Fruit fly (Drosophila melanogaster) whole organism, embryonic: Measurements from ENCODE around the gene wls.

Source experiments
- Ada2b ChIP-seq: fragments of 200-800 bp; sonication (Bioruptor generic); IDR thresholded peaks from 2 replicates; pipeline ENCODE4 v1.3.6; 2022; ENCODE audit warnings: missing biosample characterization, missing genetic modification characterization
- BEAF-32 ChIP-seq: fragments of 200-800 bp; sonication (Bioruptor generic); optimal IDR thresholded peaks from 3 replicates; lab custom pipeline; 2017; ENCODE audit warnings: missing biosample characterization, missing genetic modification characterization, mild to moderate bottlenecking, moderate library complexity, missing genetic modification reagents
- CG10147 ChIP-seq: fragments of 200-800 bp; sonication (Bioruptor generic); optimal IDR thresholded peaks from 2 replicates; lab custom pipeline; 2019; ENCODE audit warnings: missing biosample characterization, mild to moderate bottlenecking, missing genetic modification characterization, moderate library complexity
- CG10543 ChIP-seq: fragments of 200-800 bp; sonication (Bioruptor generic); optimal IDR thresholded peaks from 3 replicates; lab custom pipeline; 2017; ENCODE audit warnings: missing biosample characterization, mild to moderate bottlenecking, missing genetic modification characterization, moderate library complexity
- CG12104 ChIP-seq: fragments of 200-800 bp; sonication (Bioruptor generic); optimal IDR thresholded peaks from 3 replicates; lab custom pipeline; 2016; ENCODE audit warnings: missing biosample characterization, missing genetic modification characterization
- CG13775 ChIP-seq: fragments of 200-800 bp; sonication (Bioruptor generic); optimal IDR thresholded peaks from 3 replicates; lab custom pipeline; 2017; ENCODE audit warnings: missing biosample characterization, mild to moderate bottlenecking, missing genetic modification characterization
- CG15696 ChIP-seq: fragments of 200-800 bp; sonication (Bioruptor generic); optimal IDR thresholded peaks from 2 replicates; lab custom pipeline; 2019; ENCODE audit warnings: missing biosample characterization, mild to moderate bottlenecking, missing genetic modification characterization, moderate library complexity
- CG2875 ChIP-seq: fragments of 200-800 bp; sonication (Bioruptor generic); optimal IDR thresholded peaks from 2 replicates; lab custom pipeline; 2017; ENCODE audit warnings: missing biosample characterization, mild to moderate bottlenecking, missing genetic modification characterization, missing genetic modification reagents
- CG4617 ChIP-seq: fragments of 200-800 bp; sonication (Bioruptor generic); optimal IDR thresholded peaks from 3 replicates; lab custom pipeline; 2016; ENCODE audit warnings: missing biosample characterization, missing genetic modification characterization, borderline replicate concordance
- CG4730 ChIP-seq: fragments of 200-800 bp; sonication (Bioruptor generic); IDR thresholded peaks from 2 replicates; pipeline ENCODE4 v1.3.6; 2022; ENCODE audit warnings: missing biosample characterization, missing genetic modification characterization
- CG9609 ChIP-seq: fragments of 200-800 bp; sonication (Bioruptor generic); optimal IDR thresholded peaks from 3 replicates; lab custom pipeline; 2016; ENCODE audit warnings: missing biosample characterization, missing genetic modification characterization
- CrebB ChIP-seq: fragments of 200-800 bp; sonication (Bioruptor generic); optimal IDR thresholded peaks from 3 replicates; lab custom pipeline; 2018; ENCODE audit warnings: missing biosample characterization, mild to moderate bottlenecking, missing genetic modification characterization
- Dek ChIP-seq: fragments of 200-800 bp; sonication (Bioruptor generic); optimal IDR thresholded peaks from 3 replicates; lab custom pipeline; 2019; ENCODE audit warnings: missing biosample characterization, mild to moderate bottlenecking, missing genetic modification characterization, moderate library complexity
- Dp ChIP-seq: fragments of 200-800 bp; sonication (Bioruptor generic); optimal IDR thresholded peaks from 2 replicates; lab custom pipeline; 2018; ENCODE audit warnings: missing biosample characterization, mild to moderate bottlenecking, missing genetic modification characterization, moderate library complexity
- Dref ChIP-seq: fragments of 200-800 bp; sonication (Bioruptor generic); IDR thresholded peaks from 2 replicates; pipeline ENCODE4 v1.3.6; 2022; ENCODE audit warnings: missing biosample characterization, missing genetic modification characterization
- E2f1 ChIP-seq: fragments of 200-800 bp; sonication (Bioruptor generic); IDR thresholded peaks from 2 replicates; pipeline ENCODE4 v1.3.6; 2022; ENCODE audit warnings: missing biosample characterization, missing genetic modification characterization
- Eip74EF ChIP-seq, 2 experiments: fragments of 200-800 bp in 1 of 2; fragments of >200 bp in 1 of 2; sonication (Bioruptor generic) in 1 of 2; optimal IDR thresholded peaks; 2 replicates each; lab custom pipeline; 2017 to 2019; ENCODE audit warnings: missing biosample characterization in 2 of 2, missing genetic modification characterization in 2 of 2, mild to moderate bottlenecking in 1 of 2, moderate library complexity in 1 of 2
- Ets65A ChIP-seq: fragments of 200-800 bp; sonication (Bioruptor generic); peaks from one replicate; lab custom pipeline; 2016; ENCODE audit warnings: missing biosample characterization, missing genetic modification characterization
- Ets97D ChIP-seq: fragments of 200-800 bp; sonication (Bioruptor generic); optimal IDR thresholded peaks from 3 replicates; lab custom pipeline; 2016; ENCODE audit warnings: missing biosample characterization, missing genetic modification characterization
- Fer3 ChIP-seq: fragments of 200-800 bp; sonication (Bioruptor generic); optimal IDR thresholded peaks from 2 replicates; lab custom pipeline; 2018; ENCODE audit warnings: missing biosample characterization, mild to moderate bottlenecking, missing genetic modification characterization, moderate library complexity
- HLHmδ ChIP-seq: fragments of 200-800 bp; sonication (Bioruptor generic); optimal IDR thresholded peaks from 2 replicates; lab custom pipeline; 2018; ENCODE audit warnings: missing biosample characterization, mild to moderate bottlenecking, missing genetic modification characterization, moderate library complexity
- Hmx ChIP-seq: fragments of 200-800 bp; sonication (Bioruptor generic); optimal IDR thresholded peaks from 2 replicates; lab custom pipeline; 2016; ENCODE audit warnings: missing biosample characterization, missing genetic modification characterization
- Jarid2 ChIP-seq: fragments of 200-800 bp; sonication (Bioruptor generic); optimal IDR thresholded peaks from 3 replicates; lab custom pipeline; 2017; ENCODE audit warnings: mild to moderate bottlenecking, missing biosample characterization, missing genetic modification reagents, missing genetic modification characterization
- NfI ChIP-seq: fragments of 200-800 bp; sonication (Bioruptor generic); optimal IDR thresholded peaks from 3 replicates; lab custom pipeline; 2018; ENCODE audit warnings: missing biosample characterization, mild to moderate bottlenecking, missing genetic modification characterization, moderate library complexity
- Trl ChIP-seq, 3 experiments: fragments of >200 bp in 2 of 3; fragments of 200-800 bp in 1 of 3; sonication (Bioruptor generic) in 1 of 3; optimal IDR thresholded peaks; 2 replicates in 1 of 3; 3 replicates in 2 of 3; lab custom pipeline; 2016 to 2017; ENCODE audit warnings: missing biosample characterization in 1 of 3, missing genetic modification characterization in 1 of 3
- bcd ChIP-seq: fragments of 200-800 bp; sonication (Bioruptor generic); optimal IDR thresholded peaks from 2 replicates; lab custom pipeline; 2017; ENCODE audit warnings: missing biosample characterization, mild to moderate bottlenecking, missing genetic modification characterization
- bigmax ChIP-seq: fragments of 200-800 bp; sonication (Bioruptor generic); optimal IDR thresholded peaks from 2 replicates; lab custom pipeline; 2018; ENCODE audit warnings: missing biosample characterization, mild to moderate bottlenecking, missing genetic modification characterization
- cad ChIP-seq: fragments of >200 bp; optimal IDR thresholded peaks from 2 replicates; lab custom pipeline; 2017; ENCODE audit warnings: missing biosample characterization, missing genetic modification characterization
- cato ChIP-seq: fragments of 200-800 bp; sonication (Bioruptor generic); optimal IDR thresholded peaks from 2 replicates; lab custom pipeline; 2016; ENCODE audit warnings: missing biosample characterization, missing genetic modification characterization, borderline replicate concordance
- en ChIP-seq: fragments of 200-800 bp; sonication (Bioruptor generic); optimal IDR thresholded peaks from 2 replicates; lab custom pipeline; 2016; ENCODE audit warnings: missing biosample characterization, missing genetic modification characterization
- fd64A ChIP-seq: fragments of 200-800 bp; sonication (Bioruptor generic); optimal IDR thresholded peaks from 3 replicates; lab custom pipeline; 2018; ENCODE audit warnings: missing biosample characterization, mild to moderate bottlenecking, missing genetic modification characterization
- gem ChIP-seq: fragments of 200-800 bp; sonication (Bioruptor generic); optimal IDR thresholded peaks from 2 replicates; lab custom pipeline; 2019; ENCODE audit warnings: missing biosample characterization, mild to moderate bottlenecking, missing genetic modification characterization, moderate library complexity
- grau ChIP-seq: fragments of 200-800 bp; optimal IDR thresholded peaks from 3 replicates; lab custom pipeline; 2019; ENCODE audit warnings: missing biosample characterization, mild to moderate bottlenecking, missing genetic modification characterization, moderate library complexity
- grn ChIP-seq: fragments of 200-800 bp; sonication (Bioruptor generic); optimal IDR thresholded peaks from 3 replicates; lab custom pipeline; 2017; ENCODE audit warnings: missing biosample characterization, missing genetic modification characterization
- hbn ChIP-seq: fragments of 200-800 bp; sonication (Bioruptor generic); IDR thresholded peaks from 2 replicates; pipeline ENCODE4 v1.3.6; 2022; ENCODE audit warnings: missing biosample characterization, missing genetic modification characterization; ENCODE audit not compliant: partially characterized antibody
- ken ChIP-seq: fragments of 200-800 bp; sonication (Bioruptor generic); IDR thresholded peaks from 3 replicates; pipeline ENCODE4 v1.3.6; 2022; ENCODE audit warnings: missing biosample characterization, missing genetic modification characterization
- lilli ChIP-seq: fragments of 200-800 bp; sonication (Bioruptor generic); optimal IDR thresholded peaks from 3 replicates; lab custom pipeline; 2016; ENCODE audit warnings: missing biosample characterization, missing genetic modification characterization
- maf-S ChIP-seq: fragments of 200-800 bp; sonication (Bioruptor generic); optimal IDR thresholded peaks from 2 replicates; lab custom pipeline; 2016; ENCODE audit warnings: missing biosample characterization, missing genetic modification characterization
- onecut ChIP-seq: fragments of 200-800 bp; sonication (Bioruptor generic); IDR thresholded peaks from 2 replicates; pipeline ENCODE4 v1.3.6; 2022; ENCODE audit warnings: missing biosample characterization, missing genetic modification characterization
- prd ChIP-seq, 3 experiments: fragments of >200 bp in 2 of 3; fragments of 200-800 bp in 1 of 3; sonication (Bioruptor generic) in 1 of 3; optimal IDR thresholded peaks in 2 of 3; IDR thresholded peaks in 1 of 3; 2 replicates in 2 of 3; 3 replicates in 1 of 3; pipeline versions ENCODE4 v1.3.6 to Lab custom; 2017 to 2022; ENCODE audit warnings: missing biosample characterization in 1 of 3, missing genetic modification characterization in 1 of 3
- run ChIP-seq: fragments of 200-800 bp; sonication (Bioruptor generic); optimal IDR thresholded peaks from 3 replicates; lab custom pipeline; 2018; ENCODE audit warnings: missing biosample characterization, mild to moderate bottlenecking, missing genetic modification characterization
- scrt ChIP-seq: fragments of 200-800 bp; sonication (Bioruptor generic); optimal IDR thresholded peaks from 2 replicates; lab custom pipeline; 2018; ENCODE audit warnings: missing biosample characterization, mild to moderate bottlenecking, missing genetic modification characterization, moderate library complexity
- slou ChIP-seq: fragments of 200-800 bp; sonication (Bioruptor generic); optimal IDR thresholded peaks from 3 replicates; lab custom pipeline; 2016; ENCODE audit warnings: missing biosample characterization, missing genetic modification characterization
- so ChIP-seq: fragments of 200-800 bp; sonication (Bioruptor generic); IDR thresholded peaks from 3 replicates; pipeline ENCODE4 v1.3.6; 2022; ENCODE audit warnings: missing biosample characterization, missing genetic modification characterization
- tll ChIP-seq, 2 experiments: fragments of 200-800 bp in 1 of 2; fragments of >200 bp in 1 of 2; sonication (Bioruptor generic) in 1 of 2; optimal IDR thresholded peaks; 2 replicates each; lab custom pipeline; 2017 to 2019; ENCODE audit warnings: missing biosample characterization in 2 of 2, missing genetic modification characterization in 2 of 2, mild to moderate bottlenecking in 1 of 2, moderate library complexity in 1 of 2
- tup ChIP-seq: fragments of 200-800 bp; sonication (Bioruptor generic); optimal IDR thresholded peaks from 2 replicates; lab custom pipeline; 2016; ENCODE audit warnings: missing biosample characterization, mild to moderate bottlenecking, missing genetic modification characterization, moderate library complexity
- usp ChIP-seq: fragments of >200 bp; optimal IDR thresholded peaks from 2 replicates; lab custom pipeline; 2017; ENCODE audit warnings: missing biosample characterization, missing genetic modification characterization
- wor ChIP-seq: fragments of 200-800 bp; sonication (Bioruptor generic); IDR thresholded peaks from 2 replicates; pipeline ENCODE4 v1.3.6; 2022; ENCODE audit warnings: missing biosample characterization, missing genetic modification characterization

wls gene

dm6 chr3L:11197291-11198021 is 28.0 kb upstream of the wls start, which contains the start of gene GlcAT-P (continued):
- TF ChIP-seq Trl (optimal IDR thresholded peaks at IDR 0.05; lab: Kevin White, UChicago), result peak in 1 of 2 experiments; percentile 51
- TF ChIP-seq Trl (GFP tag; optimal IDR thresholded peaks at IDR 0.05; lab: Kevin White, UChicago), result no peak
- TF ChIP-seq HLHmδ, result no peak
- TF ChIP-seq gem, result peak; percentile 91
- TF ChIP-seq run (tag; lab: Kevin White, UChicago), result peak; percentile 57
- peak; percentile 73 for TF ChIP-seq Dek (tag; lab: Kevin White, UChicago)
- TF ChIP-seq usp (GFP tag; lab: Kevin White, UChicago), result no peak
- peak; percentile 51 for TF ChIP-seq CG12104 (GFP tag; lab: Kevin White, UChicago)
- no peak for TF ChIP-seq maf-S
- no peak for TF ChIP-seq hbn (GFP tag; lab: Robert Waterston, UW)
- peak; percentile 11 for TF ChIP-seq slou (GFP tag; lab: Kevin White, UChicago)
- no peak for TF ChIP-seq tup (GFP tag; lab: Kevin White, UChicago)
- no peak for TF ChIP-seq Dref (GFP tag; lab: Robert Waterston, UW)
- peak; percentile 74 for TF ChIP-seq Jarid2 (GFP tag; lab: Kevin White, UChicago)
- TF ChIP-seq BEAF-32, result no peak
- peak; percentile 27 for TF ChIP-seq lilli (GFP tag; lab: Kevin White, UChicago)
- peak in 1 of 2 experiments; percentile 59 for TF ChIP-seq Eip74EF (GFP tag; optimal IDR thresholded peaks at IDR 0.05; lab: Kevin White, UChicago)
- TF ChIP-seq CG2875, result no peak
- TF ChIP-seq fd64A (GFP tag; lab: Kevin White, UChicago), result no peak
- peak; percentile 19; the same call in 1 of the 2 replicates for TF ChIP-seq wor
- TF ChIP-seq cato (GFP tag; lab: Kevin White, UChicago), result no peak
- TF ChIP-seq bcd, result peak; percentile 62
- TF ChIP-seq Dp (GFP tag; lab: Kevin White, UChicago), result no peak
- no peak for TF ChIP-seq grn
- TF ChIP-seq en (GFP tag; lab: Kevin White, UChicago), result no peak
- TF ChIP-seq CG10543 (GFP tag; lab: Kevin White, UChicago), result peak; percentile 55
- no peak for TF ChIP-seq CG4617 (GFP tag; lab: Kevin White, UChicago)
- TF ChIP-seq ken (GFP tag; lab: Robert Waterston, UW), result no peak
- no peak for TF ChIP-seq cad (GFP tag; lab: Kevin White, UChicago)
- peak; percentile 59 for TF ChIP-seq CG15696 (tag; lab: Kevin White, UChicago)
- 0 out of 3 replicates have a peak, but pooled peaks have one; percentile 41 for TF ChIP-seq so
- TF ChIP-seq tll (GFP tag; optimal IDR thresholded peaks at IDR 0.05; lab: Kevin White, UChicago), result no peak
- no peak for TF ChIP-seq onecut (GFP tag; lab: Robert Waterston, UW)
- no peak for TF ChIP-seq bigmax (GFP tag; lab: Kevin White, UChicago)
- peak; percentile 74 for TF ChIP-seq E2f1 (GFP tag; lab: Robert Waterston, UW)
- no peak for TF ChIP-seq Hmx (GFP tag; lab: Kevin White, UChicago)
- peak; percentile 89 for TF ChIP-seq grau
- TF ChIP-seq CrebB, result no peak
- TF ChIP-seq Ets65A (GFP tag; lab: Kevin White, UChicago), result no peak
- peak; percentile 64 for TF ChIP-seq CG13775 (GFP tag; lab: Kevin White, UChicago)
- peak; percentile 47 for TF ChIP-seq NfI (GFP tag; lab: Kevin White, UChicago)
- peak; percentile 29 for TF ChIP-seq scrt (GFP tag; lab: Kevin White, UChicago)
- no peak for TF ChIP-seq Ets97D (GFP tag; lab: Kevin White, UChicago)
- TF ChIP-seq prd (optimal IDR thresholded peaks at IDR 0.05; lab: Kevin White, UChicago), result no peak
- peak; percentile 63 for TF ChIP-seq prd (GFP tag; IDR thresholded peaks at IDR 0.05; lab: Robert Waterston, UW)
- TF ChIP-seq CG4730, result no peak
- TF ChIP-seq CG10147 (GFP tag; lab: Kevin White, UChicago), result peak; percentile 64
- no peak for TF ChIP-seq CG9609 (GFP tag; lab: Kevin White, UChicago)
- peak; percentile 65 for TF ChIP-seq Ada2b (GFP tag; lab: Robert Waterston, UW)
- peak; percentile 56 for TF ChIP-seq Fer3 (tag; lab: Kevin White, UChicago)
